Worm (Caenorhabditis elegans): Measurements from ENCODE around the gene C16A11.2.

ce11 chrII:4203729-4204184, 34.2 kb upstream of the C16A11.2 start, which contains the start of gene mth-1:
- TF ChIP-seq nhr-85 (tag) = no peak
- TF ChIP-seq ztf-11 (tag; optimal IDR thresholded peaks at IDR 0.05) = no peak
- no peak for TF ChIP-seq C04F5.9 (tag; optimal IDR thresholded peaks at IDR 0.05)
- TF ChIP-seq egl-27 (tag; optimal IDR thresholded peaks at IDR 0.05) = no peak
- TF ChIP-seq pax-3 (tag; optimal IDR thresholded peaks at IDR 0.05) = no peak
- no peak for TF ChIP-seq lin-39 (tag; optimal IDR thresholded peaks at IDR 0.05)
- no peak for TF ChIP-seq nhr-11 (tag; optimal IDR thresholded peaks at IDR 0.05)
- TF ChIP-seq fkh-8 (tag; optimal IDR thresholded peaks at IDR 0.05) = no peak
- no peak for TF ChIP-seq rnt-1 (tag; optimal IDR thresholded peaks at IDR 0.05)
- no peak for TF ChIP-seq nhr-28 (tag; optimal IDR thresholded peaks at IDR 0.05)
- no peak for TF ChIP-seq lsy-2 (tag; optimal IDR thresholded peaks at IDR 0.05)

Data from whole organism, L1 larva.